Worm (Caenorhabditis elegans): ENCODE measurements around the gene ZK353.9.

DNA sequence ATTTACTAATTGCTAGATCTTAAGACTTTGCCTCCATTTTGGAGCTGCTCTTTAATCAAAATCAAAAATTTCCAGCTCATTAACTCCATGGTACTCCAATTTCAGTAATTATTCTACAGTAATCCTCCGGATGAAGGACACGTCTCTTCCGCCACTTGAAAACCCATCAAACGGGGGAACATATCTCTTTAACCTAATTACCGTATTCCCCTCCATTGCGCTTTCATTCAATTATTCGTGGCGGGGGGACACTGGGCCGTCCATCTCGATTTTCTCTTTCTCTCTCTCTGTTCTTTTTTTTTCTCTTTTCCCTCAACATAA, 7.5 kb downstream of the ZK353.9 start:
- TF ChIP-seq him-1 (tag; optimal IDR thresholded peaks at IDR 0.05) (no peak), dao-5 (tag; optimal IDR thresholded peaks at IDR 0.05) (no peak), W03F9.2 (tag; optimal IDR thresholded peaks at IDR 0.05) (no peak)

Measured in whole organism, L4/young adult.